Fruit fly (Drosophila melanogaster) whole organism, embryonic: ENCODE measurements around the gene CG8379.
A peak's percentile ranks its signal among the peaks of the same experiment; 100 is the strongest.

Source experiments
- Abd-B ChIP-seq: fragments of 200-800 bp; sonication (Bioruptor generic); optimal IDR thresholded peaks from 2 replicates; lab custom pipeline; 2018; ENCODE audit warnings: missing biosample characterization, mild to moderate bottlenecking, missing genetic modification characterization, moderate library complexity
- C15 ChIP-seq: fragments of 200-800 bp; sonication (Bioruptor generic); IDR thresholded peaks from 3 replicates; pipeline ENCODE4 v1.3.6; 2022; ENCODE audit warnings: missing biosample characterization, missing genetic modification characterization
- CG10321 ChIP-seq: fragments of 200-800 bp; sonication (Bioruptor generic); IDR thresholded peaks from 2 replicates; pipeline ENCODE4 v1.3.6; 2022; ENCODE audit warnings: missing biosample characterization, missing genetic modification characterization
- CG10543 ChIP-seq: fragments of 200-800 bp; sonication (Bioruptor generic); optimal IDR thresholded peaks from 3 replicates; lab custom pipeline; 2017; ENCODE audit warnings: missing biosample characterization, mild to moderate bottlenecking, missing genetic modification characterization, moderate library complexity
- CG1233 ChIP-seq: fragments of 200-800 bp; sonication (Bioruptor generic); optimal IDR thresholded peaks from 4 replicates; lab custom pipeline; 2018; ENCODE audit warnings: missing biosample characterization, mild to moderate bottlenecking, missing genetic modification characterization
- CG12391 ChIP-seq: fragments of 200-800 bp; sonication (Bioruptor generic); optimal IDR thresholded peaks from 3 replicates; lab custom pipeline; 2018; ENCODE audit warnings: missing biosample characterization, mild to moderate bottlenecking, missing genetic modification characterization, moderate library complexity
- CG14014 ChIP-seq: fragments of 200-800 bp; sonication (Bioruptor generic); IDR thresholded peaks from 2 replicates; pipeline ENCODE4 v1.3.6; 2022; ENCODE audit warnings: missing biosample characterization, missing genetic modification characterization
- CG15073 ChIP-seq: fragments of 200-800 bp; sonication (Bioruptor generic); optimal IDR thresholded peaks from 2 replicates; lab custom pipeline; 2016; ENCODE audit warnings: missing biosample characterization, missing genetic modification characterization
- CG2129 ChIP-seq: fragments of 200-800 bp; sonication (Bioruptor generic); IDR thresholded peaks from 2 replicates; pipeline ENCODE4 v1.3.6; 2022; ENCODE audit warnings: missing biosample characterization, missing genetic modification characterization; ENCODE audit not compliant: partially characterized antibody
- CG2199 ChIP-seq: fragments of 200-800 bp; sonication (Bioruptor generic); IDR thresholded peaks from 3 replicates; pipeline ENCODE4 v1.3.6; 2022; ENCODE audit warnings: missing biosample characterization, missing genetic modification characterization
- CG2712 ChIP-seq: fragments of 200-800 bp; optimal IDR thresholded peaks from 3 replicates; lab custom pipeline; 2019; ENCODE audit warnings: missing biosample characterization, mild to moderate bottlenecking, missing genetic modification characterization, moderate library complexity
- CG34224 ChIP-seq: fragments of 200-800 bp; sonication (Bioruptor generic); IDR thresholded peaks from 3 replicates; pipeline ENCODE4 v1.3.6; 2022; ENCODE audit warnings: missing biosample characterization, missing genetic modification characterization; ENCODE audit not compliant: partially characterized antibody
- CG34376 ChIP-seq: fragments of 200-800 bp; sonication (Bioruptor generic); optimal IDR thresholded peaks from 2 replicates; lab custom pipeline; 2018; ENCODE audit warnings: missing biosample characterization, mild to moderate bottlenecking, missing genetic modification characterization
- CG5180 ChIP-seq: fragments of 200-800 bp; sonication (Bioruptor generic); optimal IDR thresholded peaks from 3 replicates; lab custom pipeline; 2017; ENCODE audit warnings: missing biosample characterization, missing genetic modification characterization, mild to moderate bottlenecking, moderate library complexity, missing genetic modification reagents
- CG8388 ChIP-seq: fragments of 200-800 bp; sonication (Bioruptor generic); optimal IDR thresholded peaks from 2 replicates; lab custom pipeline; 2019; ENCODE audit warnings: missing biosample characterization, mild to moderate bottlenecking, missing genetic modification characterization, moderate library complexity
- CG8944 ChIP-seq: fragments of 200-800 bp; sonication (Bioruptor generic); optimal IDR thresholded peaks from 3 replicates; lab custom pipeline; 2016; ENCODE audit warnings: missing biosample characterization, missing genetic modification characterization
- Dip3 ChIP-seq: fragments of 200-800 bp; sonication (Bioruptor generic); optimal IDR thresholded peaks from 3 replicates; lab custom pipeline; 2016; ENCODE audit warnings: missing biosample characterization, missing genetic modification characterization
- Dll ChIP-seq: fragments of 200-800 bp; sonication (Bioruptor generic); IDR thresholded peaks from 4 replicates; pipeline ENCODE4 v1.3.6; 2022; ENCODE audit warnings: missing biosample characterization, missing genetic modification characterization; ENCODE audit not compliant: partially characterized antibody
- Dp ChIP-seq: fragments of 200-800 bp; sonication (Bioruptor generic); optimal IDR thresholded peaks from 2 replicates; lab custom pipeline; 2018; ENCODE audit warnings: missing biosample characterization, mild to moderate bottlenecking, missing genetic modification characterization, moderate library complexity
- GATAe ChIP-seq: fragments of 200-800 bp; sonication (Bioruptor generic); conservative IDR thresholded peaks from 2 replicates; pipeline ENCODE4 v1.3.6; 2022; ENCODE audit warnings: missing biosample characterization, missing genetic modification characterization
- HLH4C ChIP-seq: fragments of 200-800 bp; sonication (Bioruptor generic); IDR thresholded peaks from 3 replicates; pipeline ENCODE4 v1.3.6; 2022; ENCODE audit warnings: missing biosample characterization, missing genetic modification characterization; ENCODE audit not compliant: partially characterized antibody
- Hand ChIP-seq: fragments of 200-800 bp; sonication (Bioruptor generic); optimal IDR thresholded peaks from 2 replicates; lab custom pipeline; 2017; ENCODE audit warnings: mild to moderate bottlenecking, missing biosample characterization, missing genetic modification reagents, missing genetic modification characterization
- Med ChIP-seq: fragments of 200-800 bp; sonication (Bioruptor generic); peaks from one replicate; lab custom pipeline; 2016; ENCODE audit warnings: missing biosample characterization, missing genetic modification characterization, mild to moderate bottlenecking, inconsistent platforms, moderate library complexity
- Nf-YC ChIP-seq: fragments of 200-800 bp; optimal IDR thresholded peaks from 3 replicates; lab custom pipeline; 2019; ENCODE audit warnings: missing biosample characterization, mild to moderate bottlenecking, missing genetic modification characterization, moderate library complexity
- Ptx1 ChIP-seq: fragments of 200-800 bp; sonication (Bioruptor generic); IDR thresholded peaks from 2 replicates; pipeline ENCODE4 v1.3.6; 2022; ENCODE audit warnings: missing biosample characterization, missing genetic modification characterization
- Side ChIP-seq: fragments of 200-800 bp; sonication (Bioruptor generic); optimal IDR thresholded peaks from 2 replicates; lab custom pipeline; 2016; ENCODE audit warnings: missing biosample characterization, missing genetic modification characterization
- Spps ChIP-seq: fragments of 200-800 bp; sonication (Bioruptor generic); optimal IDR thresholded peaks from 2 replicates; lab custom pipeline; 2018; ENCODE audit warnings: missing biosample characterization, mild to moderate bottlenecking, missing genetic modification characterization
- Xbp1 ChIP-seq: fragments of 200-800 bp; sonication (Bioruptor generic); optimal IDR thresholded peaks from 3 replicates; lab custom pipeline; 2016; ENCODE audit warnings: missing biosample characterization, mild to moderate bottlenecking, missing genetic modification characterization
- aop ChIP-seq: fragments of 200-800 bp; sonication (Bioruptor generic); IDR thresholded peaks from 2 replicates; pipeline ENCODE4 v1.3.6; 2022; ENCODE audit warnings: missing biosample characterization, missing genetic modification characterization
- bbx ChIP-seq: fragments of 200-800 bp; sonication (Bioruptor generic); IDR thresholded peaks from 2 replicates; pipeline ENCODE4 v1.3.6; 2022; ENCODE audit warnings: missing biosample characterization, missing genetic modification characterization; ENCODE audit not compliant: partially characterized antibody
- cas ChIP-seq: fragments of 200-800 bp; sonication (Bioruptor generic); IDR thresholded peaks from 2 replicates; pipeline ENCODE4 v1.3.6; 2022; ENCODE audit warnings: missing biosample characterization, missing genetic modification characterization
- dimm ChIP-seq: fragments of 200-800 bp; sonication (Bioruptor generic); IDR thresholded peaks from 2 replicates; pipeline ENCODE4 v1.3.6; 2022; ENCODE audit warnings: missing biosample characterization, missing genetic modification characterization
- eve ChIP-seq, 2 experiments: fragments of >200 bp; optimal IDR thresholded peaks; 2 replicates each; lab custom pipeline; 2017; ENCODE audit warnings: missing biosample characterization in 2 of 2, missing genetic modification characterization in 2 of 2
- eyg ChIP-seq: fragments of 200-800 bp; sonication (Bioruptor generic); optimal IDR thresholded peaks from 3 replicates; lab custom pipeline; 2016; ENCODE audit warnings: missing biosample characterization, missing genetic modification characterization
- fd64A ChIP-seq: fragments of 200-800 bp; sonication (Bioruptor generic); optimal IDR thresholded peaks from 3 replicates; lab custom pipeline; 2018; ENCODE audit warnings: missing biosample characterization, mild to moderate bottlenecking, missing genetic modification characterization
- gem ChIP-seq: fragments of 200-800 bp; sonication (Bioruptor generic); optimal IDR thresholded peaks from 2 replicates; lab custom pipeline; 2019; ENCODE audit warnings: missing biosample characterization, mild to moderate bottlenecking, missing genetic modification characterization, moderate library complexity
- gro ChIP-seq: fragments of 200-800 bp; sonication (Bioruptor generic); optimal IDR thresholded peaks from 2 replicates; lab custom pipeline; 2016; ENCODE audit warnings: missing biosample characterization, missing genetic modification characterization
- lilli ChIP-seq: fragments of 200-800 bp; sonication (Bioruptor generic); optimal IDR thresholded peaks from 3 replicates; lab custom pipeline; 2016; ENCODE audit warnings: missing biosample characterization, missing genetic modification characterization
- mirr ChIP-seq: fragments of 200-800 bp; sonication (Bioruptor generic); optimal IDR thresholded peaks from 3 replicates; lab custom pipeline; 2018; ENCODE audit warnings: missing biosample characterization, mild to moderate bottlenecking, missing genetic modification characterization
- nom ChIP-seq: fragments of 200-800 bp; sonication (Bioruptor generic); optimal IDR thresholded peaks from 2 replicates; lab custom pipeline; 2017; ENCODE audit warnings: missing biosample characterization, missing genetic modification characterization, mild to moderate bottlenecking, moderate library complexity, missing genetic modification reagents
- pho ChIP-seq: fragments of 200-800 bp; sonication (Bioruptor generic); optimal IDR thresholded peaks from 2 replicates; lab custom pipeline; 2016; ENCODE audit warnings: missing biosample characterization, missing genetic modification characterization
- pnt ChIP-seq: fragments of 200-800 bp; sonication (Bioruptor generic); optimal IDR thresholded peaks from 3 replicates; lab custom pipeline; 2016; ENCODE audit warnings: missing biosample characterization, missing genetic modification characterization
- pros ChIP-seq: fragments of 200-800 bp; sonication (Bioruptor generic); optimal IDR thresholded peaks from 3 replicates; lab custom pipeline; 2019; ENCODE audit warnings: missing biosample characterization, mild to moderate bottlenecking, missing genetic modification characterization, moderate library complexity
- rib ChIP-seq: fragments of 200-800 bp; sonication (Bioruptor generic); IDR thresholded peaks from 2 replicates; pipeline ENCODE4 v1.3.6; 2022; ENCODE audit warnings: missing biosample characterization, missing genetic modification characterization
- sim ChIP-seq: fragments of 200-800 bp; sonication (Bioruptor generic); IDR thresholded peaks from 2 replicates; pipeline ENCODE4 v1.3.6; 2022; ENCODE audit warnings: missing biosample characterization, missing genetic modification characterization
- stwl ChIP-seq: fragments of 200-800 bp; sonication (Bioruptor generic); optimal IDR thresholded peaks from 3 replicates; lab custom pipeline; 2018; ENCODE audit warnings: missing biosample characterization, mild to moderate bottlenecking, missing genetic modification characterization, moderate library complexity
- sug ChIP-seq: fragments of 200-800 bp; optimal IDR thresholded peaks from 2 replicates; lab custom pipeline; 2019; ENCODE audit warnings: missing biosample characterization, mild to moderate bottlenecking, missing genetic modification characterization, moderate library complexity
- tap ChIP-seq: fragments of 200-800 bp; optimal IDR thresholded peaks from 3 replicates; lab custom pipeline; 2019; ENCODE audit warnings: missing biosample characterization, mild to moderate bottlenecking, missing genetic modification characterization, moderate library complexity
- vvl ChIP-seq: fragments of 200-800 bp; sonication (Bioruptor generic); IDR thresholded peaks from 2 replicates; pipeline ENCODE4 v1.3.6; 2022; ENCODE audit warnings: missing biosample characterization, missing genetic modification characterization

Gene CG8379

DNA sequence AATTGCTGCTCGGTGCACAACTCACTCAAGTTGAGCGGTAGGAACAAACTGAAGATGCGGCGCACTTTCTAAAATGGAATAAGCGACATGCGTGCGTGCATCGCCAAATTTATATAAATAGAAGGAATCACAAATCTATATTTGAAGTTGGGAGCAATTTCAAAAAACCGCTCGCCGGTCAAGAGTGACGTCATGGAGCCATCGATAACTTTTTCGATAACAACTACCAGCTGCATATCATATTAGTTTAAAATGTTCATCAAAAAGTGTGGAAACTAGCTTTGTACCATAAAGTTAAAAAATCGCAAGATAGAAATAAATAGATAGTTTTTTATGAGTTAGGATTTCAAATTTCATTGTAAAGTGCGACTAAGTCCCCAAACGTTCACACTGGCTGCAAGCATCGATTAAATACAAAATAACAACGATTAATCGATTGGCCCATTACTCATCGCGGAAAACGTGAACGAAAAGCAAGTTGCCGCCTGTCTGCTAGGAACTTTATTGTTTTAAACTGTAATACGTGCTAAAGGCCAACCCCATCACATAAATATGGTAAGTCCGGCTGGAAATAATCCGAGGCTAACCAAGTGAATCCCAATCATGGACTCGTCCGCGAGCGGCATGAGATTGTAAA lies 23.0 kb upstream of the CG8379 start, which contains the start of the genes Pif1A, Pif1B and CCT7 (continued):
- TF ChIP-seq HLH4C: peak; percentile 96
- TF ChIP-seq Nf-YC (tag; lab: Kevin White, UChicago): peak; percentile 5
- peak; percentile 99 for TF ChIP-seq Dll
- TF ChIP-seq Side (GFP tag; lab: Kevin White, UChicago): no peak
- TF ChIP-seq Abd-B (GFP tag; lab: Kevin White, UChicago): no peak
- peak; percentile 29 for TF ChIP-seq CG2712
- peak; percentile 87 for TF ChIP-seq bbx (GFP tag; lab: Robert Waterston, UW)
- peak; percentile 40 for TF ChIP-seq CG12391 (tag; lab: Kevin White, UChicago)
- TF ChIP-seq Dp: peak; percentile 79

DNA sequence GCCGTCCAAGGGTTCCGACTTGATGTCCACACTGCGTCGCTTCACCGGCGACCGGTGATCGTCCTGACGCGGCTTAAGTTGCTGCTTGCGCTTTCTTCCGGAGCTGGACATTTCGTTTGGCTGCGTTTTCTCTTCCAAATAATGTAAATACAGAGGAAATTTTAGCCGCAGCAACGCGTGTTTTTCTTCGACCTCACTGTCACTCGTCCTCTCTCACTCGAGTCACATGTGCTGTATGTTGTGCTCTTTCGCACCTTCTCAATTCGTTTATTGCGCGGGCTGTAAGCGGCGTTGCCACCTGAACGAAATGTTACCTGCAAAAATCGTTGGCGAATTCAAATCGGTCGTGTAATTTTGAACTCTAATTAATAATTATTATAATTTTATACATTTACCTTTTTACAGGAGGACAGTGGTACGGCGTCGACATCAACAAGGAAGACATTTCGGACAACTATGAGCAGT lies 18.8 kb upstream of the CG8379 start, which contains the start of gene CG9839:
Gene CG9839, minus strand, starts transcription at position 415 of the 465 bp plus-strand sequence.
- TF ChIP-seq eyg: no peak
- TF ChIP-seq aop (GFP tag; lab: Robert Waterston, UW): no peak
- no peak for TF ChIP-seq pnt
- TF ChIP-seq CG2129 (GFP tag; lab: Robert Waterston, UW): no peak
- TF ChIP-seq gem (tag; lab: Kevin White, UChicago): no peak
- TF ChIP-seq CG15073 (GFP tag; lab: Kevin White, UChicago): no peak
- no peak for TF ChIP-seq Xbp1 (GFP tag; lab: Kevin White, UChicago)
- TF ChIP-seq nom (GFP tag; lab: Kevin White, UChicago): no peak
- TF ChIP-seq eve (GFP tag; optimal IDR thresholded peaks at IDR 0.05; lab: Kevin White, UChicago): no peak
- no peak for TF ChIP-seq pros (GFP tag; lab: Kevin White, UChicago)
- TF ChIP-seq fd64A (GFP tag; lab: Kevin White, UChicago): no peak
- no peak for TF ChIP-seq mirr
- no peak for TF ChIP-seq CG8944 (GFP tag; lab: Kevin White, UChicago)
- no peak for TF ChIP-seq CG10543 (GFP tag; lab: Kevin White, UChicago)
- no peak for TF ChIP-seq pho (GFP tag; lab: Kevin White, UChicago)
- no peak for TF ChIP-seq CG1233 (GFP tag; lab: Kevin White, UChicago)
- peak; percentile 38 for TF ChIP-seq stwl (tag; lab: Kevin White, UChicago)
- peak; percentile 69; the same call in 1 of the 3 replicates for TF ChIP-seq CG2199 (GFP tag; lab: Robert Waterston, UW)
- no peak for TF ChIP-seq sug (tag; lab: Kevin White, UChicago)
- TF ChIP-seq CG14014: no peak
- TF ChIP-seq Dip3 (GFP tag; lab: Kevin White, UChicago): no peak
- TF ChIP-seq Ptx1 (GFP tag; lab: Robert Waterston, UW): no peak
- no peak for TF ChIP-seq gro (GFP tag; lab: Kevin White, UChicago)
- 0 out of 2 replicates have a peak, but pooled peaks have one; percentile 17 for TF ChIP-seq vvl (GFP tag; lab: Robert Waterston, UW)
- no peak for TF ChIP-seq GATAe (GFP tag; lab: Robert Waterston, UW)
- TF ChIP-seq CG10321: peak; percentile 95
- TF ChIP-seq Med (GFP tag; lab: Kevin White, UChicago): peak; percentile 54
- TF ChIP-seq CG34224 (GFP tag; lab: Robert Waterston, UW): no peak
- no peak for TF ChIP-seq rib (GFP tag; lab: Robert Waterston, UW)
- TF ChIP-seq CG34376 (GFP tag; lab: Kevin White, UChicago): no peak
- no peak for TF ChIP-seq tap
- no peak for TF ChIP-seq Spps (tag; lab: Kevin White, UChicago)
- no peak for TF ChIP-seq sim
- TF ChIP-seq Hand (GFP tag; lab: Kevin White, UChicago): no peak
- TF ChIP-seq cas: no peak
- no peak for TF ChIP-seq CG5180 (GFP tag; lab: Kevin White, UChicago)
- no peak for TF ChIP-seq dimm (GFP tag; lab: Robert Waterston, UW)
- no peak for TF ChIP-seq bbx (GFP tag; lab: Robert Waterston, UW)
- TF ChIP-seq CG8388 (GFP tag; lab: Kevin White, UChicago): peak; percentile 66
- no peak for TF ChIP-seq lilli
- TF ChIP-seq C15: no peak
